3 fruit fly cellular contexts compared by ENCODE assay signal in the genomic region with DNA sequence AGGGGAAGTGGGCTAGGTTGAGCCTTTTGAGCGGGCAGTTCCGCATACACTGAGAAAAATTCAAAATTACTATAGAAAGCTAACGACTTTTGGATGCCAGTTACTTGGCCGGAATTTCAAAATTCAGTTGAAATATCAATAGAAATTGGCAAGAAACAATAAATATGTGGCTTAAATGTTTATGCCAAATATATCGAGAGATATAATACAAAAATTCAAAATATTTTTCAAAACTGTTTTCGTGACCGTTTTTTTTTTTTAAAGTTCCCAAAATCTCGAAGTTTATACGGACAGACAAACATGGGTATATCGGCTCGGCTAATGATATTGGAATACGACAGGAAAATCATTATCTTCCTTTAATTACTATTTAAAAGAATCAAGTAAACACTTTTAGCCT.
A peak's percentile ranks its signal among the peaks of the same experiment; 100 is the strongest.
TF ChIP-seq lines count a peak whose summit lies in the region.

No protein-coding gene starts in this region.

TF ChIP-seq in whole organism, adult, 20 proteins besides CTCF, POLR2A, EP300 and RAD21 (continued from another document):
- TF ChIP-seq CG7045 (GFP tag; optimal IDR thresholded peaks at IDR 0.05; lab: Kevin White, UChicago) (peak; percentile 14), bab1 (GFP tag; optimal IDR thresholded peaks at IDR 0.05; lab: Kevin White, UChicago) (no peak)

TF ChIP-seq in whole organism, embryonic, 481 proteins besides CTCF, POLR2A, EP300 and RAD21 (continued from another document and continues in another):
- TF ChIP-seq psq (GFP tag; optimal IDR thresholded peaks at IDR 0.05; lab: Kevin White, UChicago) (no peak), Ssrp (tag; optimal IDR thresholded peaks at IDR 0.05; lab: Kevin White, UChicago) (peak; percentile 62), CG9215 (GFP tag; IDR thresholded peaks at IDR 0.05; lab: Robert Waterston, UW) (peak; percentile 38; the same call in 1 of the 2 replicates), PHDP (tag; optimal IDR thresholded peaks at IDR 0.05; lab: Kevin White, UChicago) (peak; percentile 12), D19A (tag; optimal IDR thresholded peaks at IDR 0.05; lab: Kevin White, UChicago) (peak; percentile 4), ci (GFP tag; IDR thresholded peaks at IDR 0.05; lab: Robert Waterston, UW) (peak; percentile 43; the same call in 1 of the 3 replicates), pho (GFP tag; optimal IDR thresholded peaks at IDR 0.05; lab: Kevin White, UChicago) (peak; percentile 35), CG1832 (GFP tag; optimal IDR thresholded peaks at IDR 0.05; lab: Kevin White, UChicago) (no peak), CG3281 (GFP tag; optimal IDR thresholded peaks at IDR 0.05; lab: Kevin White, UChicago) (peak; percentile 55), Dip3 (GFP tag; optimal IDR thresholded peaks at IDR 0.05; lab: Kevin White, UChicago) (peak; percentile 37), CG18619 (GFP tag; optimal IDR thresholded peaks at IDR 0.05; lab: Kevin White, UChicago) (peak; percentile 29), Rfx (GFP tag; IDR thresholded peaks at IDR 0.05; lab: Robert Waterston, UW) (peak; percentile 41; the same call in 1 of the 2 replicates), gt (GFP tag; IDR thresholded peaks at IDR 0.05; lab: Robert Waterston, UW) (no peak), chif (GFP tag; optimal IDR thresholded peaks at IDR 0.05; lab: Kevin White, UChicago) (peak in 1 of 2 experiments; percentile 12), Mrtf (GFP tag; IDR thresholded peaks at IDR 0.05; lab: Robert Waterston, UW) (0 out of 3 replicates have a peak, but pooled peaks have one; percentile 12), CG3726 (GFP tag; IDR thresholded peaks at IDR 0.05; lab: Robert Waterston, UW) (no peak), Fer1 (GFP tag; optimal IDR thresholded peaks at IDR 0.05; lab: Kevin White, UChicago) (peak; percentile 47), CG2875 (GFP tag; optimal IDR thresholded peaks at IDR 0.05; lab: Kevin White, UChicago) (peak; percentile 32), dmrt99B (tag; optimal IDR thresholded peaks at IDR 0.05; lab: Kevin White, UChicago) (peak; percentile 60), Dad (GFP tag; optimal IDR thresholded peaks at IDR 0.05; lab: Kevin White, UChicago) (peak; percentile 17), Gug (GFP tag; IDR thresholded peaks at IDR 0.05; lab: Robert Waterston, UW) (peak; percentile 32; the same call in 1 of the 4 replicates), Hr51 (GFP tag; optimal IDR thresholded peaks at IDR 0.05; lab: Kevin White, UChicago) (peak in 1 of 2 experiments; percentile 50), CG10274 (GFP tag; optimal IDR thresholded peaks at IDR 0.05; lab: Kevin White, UChicago) (peak; percentile 3), Camta (GFP tag; optimal IDR thresholded peaks at IDR 0.05; lab: Kevin White, UChicago) (peak; percentile 21), sob (GFP tag; IDR thresholded peaks at IDR 0.05; lab: Robert Waterston, UW) (0 out of 2 replicates have a peak, but pooled peaks have one; percentile 46), CG1602 (GFP tag; optimal IDR thresholded peaks at IDR 0.05; lab: Kevin White, UChicago) (peak; percentile 51), Drgx (GFP tag; IDR thresholded peaks at IDR 0.05; lab: Robert Waterston, UW) (peak; percentile 24), CG34422 (GFP tag; IDR thresholded peaks at IDR 0.05; lab: Robert Waterston, UW) (peak; percentile 38; the same call in 1 of the 3 replicates), lilli (GFP tag; optimal IDR thresholded peaks at IDR 0.05; lab: Kevin White, UChicago) (peak; percentile 54), kay (GFP tag; optimal IDR thresholded peaks at IDR 0.05; lab: Kevin White, UChicago) (peak; percentile 29), CG4424 (GFP tag; optimal IDR thresholded peaks at IDR 0.05; lab: Kevin White, UChicago) (peak; percentile 53), CG30403 (GFP tag; optimal IDR thresholded peaks at IDR 0.05; lab: Kevin White, UChicago) (peak; percentile 61), Ptx1 (GFP tag; IDR thresholded peaks at IDR 0.05; lab: Robert Waterston, UW) (peak; percentile 29; the same call in 1 of the 2 replicates), sisA (GFP tag; IDR thresholded peaks at IDR 0.05; lab: Robert Waterston, UW) (0 out of 2 replicates have a peak, but pooled peaks have one; percentile 9), CG11504 (tag; optimal IDR thresholded peaks at IDR 0.05; lab: Kevin White, UChicago) (peak; percentile 63), CG2116 (GFP tag; optimal IDR thresholded peaks at IDR 0.05; lab: Kevin White, UChicago) (peak; percentile 16), fd96Cb (tag; optimal IDR thresholded peaks at IDR 0.05; lab: Kevin White, UChicago) (peak; percentile 35), Oli (tag; optimal IDR thresholded peaks at IDR 0.05; lab: Kevin White, UChicago) (peak; percentile 52), crc (GFP tag; optimal IDR thresholded peaks at IDR 0.05; lab: Kevin White, UChicago) (peak; percentile 6), CG2120 (GFP tag; optimal IDR thresholded peaks at IDR 0.05; lab: Kevin White, UChicago) (peak; percentile 59), Aef1 (GFP tag; IDR thresholded peaks at IDR 0.05; lab: Robert Waterston, UW) (no peak), Meics (GFP tag; optimal IDR thresholded peaks at IDR 0.05; lab: Kevin White, UChicago) (peak; percentile 60), CG11695 (GFP tag; IDR thresholded peaks at IDR 0.05; lab: Robert Waterston, UW) (0 out of 3 replicates have a peak, but pooled peaks have one; percentile 8), CG15269 (tag; optimal IDR thresholded peaks at IDR 0.05; lab: Kevin White, UChicago) (peak; percentile 54), CG10979 (tag; optimal IDR thresholded peaks at IDR 0.05; lab: Kevin White, UChicago) (peak; percentile 29), BtbVII (GFP tag; optimal IDR thresholded peaks at IDR 0.05; lab: Kevin White, UChicago) (peak; percentile 52), CG4854 (GFP tag; optimal IDR thresholded peaks at IDR 0.05; lab: Kevin White, UChicago) (no peak), Scr (GFP tag; IDR thresholded peaks at IDR 0.05; lab: Robert Waterston, UW; ENCODE audit: partially characterized antibody) (no peak), Blimp-1 (GFP tag; optimal IDR thresholded peaks at IDR 0.05; lab: Kevin White, UChicago) (peak; percentile 48), D19B (GFP tag; optimal IDR thresholded peaks at IDR 0.05; lab: Kevin White, UChicago) (no peak), Hmr (GFP tag; optimal IDR thresholded peaks at IDR 0.05; lab: Kevin White, UChicago) (peak; percentile 12), Ada2b (GFP tag; IDR thresholded peaks at IDR 0.05; lab: Robert Waterston, UW) (peak; percentile 37; the same call in 1 of the 2 replicates), tin (GFP tag; optimal IDR thresholded peaks at IDR 0.05; lab: Kevin White, UChicago) (peak; percentile 35), CG4730 (GFP tag; IDR thresholded peaks at IDR 0.05; lab: Robert Waterston, UW) (no peak), Usf (GFP tag; optimal IDR thresholded peaks at IDR 0.05; lab: Kevin White, UChicago) (peak; percentile 2), Antp (GFP tag; optimal IDR thresholded peaks at IDR 0.05; lab: Kevin White, UChicago) (peak; percentile 7), Abd-B (GFP tag; optimal IDR thresholded peaks at IDR 0.05; lab: Kevin White, UChicago) (peak; percentile 0), CG2678 (tag; optimal IDR thresholded peaks at IDR 0.05; lab: Kevin White, UChicago) (peak; percentile 68), ranshi (GFP tag; IDR thresholded peaks at IDR 0.05; lab: Robert Waterston, UW) (0 out of 2 replicates have a peak, but pooled peaks have one; percentile 31)

TF ChIP-seq in whole organism, pupa, 21 proteins besides CTCF, POLR2A, EP300 and RAD21 (continued from another document):
- TF ChIP-seq CG34367 (tag; optimal IDR thresholded peaks at IDR 0.05; lab: Kevin White, UChicago): peak; percentile 6
